Worm (Caenorhabditis elegans): Measurements from ENCODE around the gene F13A2.2.

Gene F13A2.2

DNA sequence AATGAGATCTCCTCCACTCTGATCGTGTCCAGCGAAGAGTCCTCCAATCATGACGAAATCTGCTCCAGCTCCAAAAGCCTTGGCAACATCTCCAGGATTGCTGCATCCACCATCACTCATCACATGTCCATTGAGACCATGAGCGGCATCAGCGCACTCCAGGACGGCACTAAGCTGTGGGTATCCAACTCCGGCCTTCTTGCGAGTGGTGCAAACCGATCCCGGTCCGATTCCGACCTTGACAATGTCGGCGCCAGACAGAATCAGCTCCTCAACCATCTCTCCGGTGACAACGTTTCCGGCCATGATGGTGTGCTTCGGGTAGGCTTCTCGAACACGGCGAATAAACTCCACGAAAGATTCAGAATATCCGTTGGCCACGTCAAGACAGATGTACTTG lies 13.9 kb downstream of the F13A2.2 start:
- TF ChIP-seq skn-1 (tag; optimal IDR thresholded peaks at IDR 0.05) = no peak
- peak; percentile 81 for TF ChIP-seq alr-1 (tag; optimal IDR thresholded peaks at IDR 0.05; ENCODE audit: borderline replicate concordance)

DNA sequence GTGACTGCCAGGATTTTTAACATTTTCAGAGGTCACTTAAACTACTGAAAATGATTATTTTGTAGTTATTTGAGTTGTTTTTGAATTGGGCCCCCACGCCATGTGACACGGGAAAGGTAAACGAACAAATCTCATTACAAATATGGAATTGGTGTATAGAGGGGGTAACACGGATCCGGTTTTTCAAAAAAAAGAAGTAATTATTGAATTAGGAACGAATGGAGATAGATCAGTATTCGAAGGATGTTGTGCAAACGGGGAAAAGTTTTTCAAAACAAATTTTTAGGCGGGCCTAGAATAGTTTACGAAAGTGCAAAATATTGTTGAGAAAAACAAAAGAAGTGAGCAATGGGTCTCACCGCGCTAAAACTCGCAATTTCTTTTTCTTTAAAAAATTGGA lies 17.9 kb downstream of the F13A2.2 start, which contains the start of gene F32D1.11:
TSS of gene F32D1.11 (minus strand) at position 101 of the 400 bp plus-strand sequence.
- TF ChIP-seq pax-3 (tag; optimal IDR thresholded peaks at IDR 0.05) (no peak), ceh-82 (tag; optimal IDR thresholded peaks at IDR 0.05) (no peak), efl-1 (optimal IDR thresholded peaks at IDR 0.05) (no peak), efl-1 (GFP tag; optimal IDR thresholded peaks at IDR 0.05 in 1 of 2) (peak in 1 of 2 experiments; percentile 26), Y116A8C.19 (tag; optimal IDR thresholded peaks at IDR 0.05; ENCODE audit: borderline replicate concordance) (no peak), efl-3 (GFP tag; optimal IDR thresholded peaks at IDR 0.05) (no peak)

DNA sequence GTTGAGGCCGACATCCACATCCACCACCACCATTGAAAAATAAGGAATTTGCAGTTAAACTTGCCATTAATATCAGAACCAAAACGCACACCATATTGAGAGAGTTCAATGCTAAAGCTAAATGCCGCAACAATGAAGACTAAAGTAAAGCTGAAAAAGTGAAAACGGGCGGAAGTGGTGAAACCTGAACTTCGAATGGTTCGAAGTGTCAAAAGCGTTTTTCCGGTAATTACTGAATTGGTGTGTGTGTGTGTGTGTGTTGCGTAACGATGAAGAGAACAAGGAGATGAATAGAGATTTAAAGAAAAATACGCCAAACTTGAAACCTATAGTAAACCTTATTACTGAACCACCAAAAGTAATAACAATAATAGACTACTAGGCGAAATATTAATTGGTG lies 19.9 kb downstream of the F13A2.2 start, which contains the start of gene grl-13:
TSS of gene grl-13 (minus strand) at position 101 of the 400 bp plus-strand sequence.
- TF ChIP-seq lir-3 (tag; optimal IDR thresholded peaks at IDR 0.05; ENCODE audit: poor library complexity) (no peak), unc-86 (tag; optimal IDR thresholded peaks at IDR 0.05) (no peak), pag-3 (tag; optimal IDR thresholded peaks at IDR 0.05; ENCODE audit: borderline replicate concordance, insufficient read depth) (no peak), nhr-20 (tag; optimal IDR thresholded peaks at IDR 0.05) (no peak), nhr-19 (GFP tag; conservative IDR thresholded peaks at IDR 0.05) (no peak), unc-98 (GFP tag; IDR thresholded peaks at IDR 0.05) (no peak), nhr-12 (tag; optimal IDR thresholded peaks at IDR 0.05) (no peak), lsy-2 (tag; optimal IDR thresholded peaks at IDR 0.05) (no peak), zip-4 (GFP tag; optimal IDR thresholded peaks at IDR 0.05) (no peak), nhr-85 (tag) (no peak), grh-1 (GFP tag; IDR thresholded peaks at IDR 0.05) (no peak), mab-9 (GFP tag; IDR thresholded peaks at IDR 0.05) (no peak), fkh-10 (GFP tag; optimal IDR thresholded peaks at IDR 0.05) (no peak), nhr-71 (tag; optimal IDR thresholded peaks at IDR 0.05) (no peak), snu-23 (GFP tag; optimal IDR thresholded peaks at IDR 0.05) (no peak), egl-27 (tag; optimal IDR thresholded peaks at IDR 0.05) (no peak), isw-1 (GFP tag; IDR thresholded peaks at IDR 0.05) (no peak)

DNA sequence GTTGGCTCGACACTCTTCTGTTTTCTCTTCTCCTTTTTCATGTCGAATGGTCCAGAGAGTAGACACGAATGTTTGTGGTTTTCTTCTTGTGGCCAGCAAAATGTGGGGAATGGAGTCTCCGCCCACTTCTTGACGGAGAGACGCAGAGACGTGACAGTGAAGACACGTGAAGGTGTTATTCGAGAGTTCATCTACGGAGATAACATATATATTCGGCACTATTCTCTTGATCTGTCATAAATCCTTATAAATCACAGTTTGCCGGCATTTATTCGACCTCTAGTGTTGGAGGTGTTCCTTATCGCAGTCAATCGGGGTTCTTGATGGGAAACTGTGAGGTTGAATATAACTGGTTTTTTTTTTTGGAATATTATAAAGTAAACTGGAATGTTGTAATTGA lies 22.9 kb downstream of the F13A2.2 start, which contains the start of gene F32D1.3:
TSS of gene F32D1.3 (minus strand) at position 65 of the 400 bp plus-strand sequence.
- TF ChIP-seq rnt-1 (tag; optimal IDR thresholded peaks at IDR 0.05) = no peak
- peak; percentile 12 for TF ChIP-seq blmp-1 (tag; optimal IDR thresholded peaks at IDR 0.05)

DNA sequence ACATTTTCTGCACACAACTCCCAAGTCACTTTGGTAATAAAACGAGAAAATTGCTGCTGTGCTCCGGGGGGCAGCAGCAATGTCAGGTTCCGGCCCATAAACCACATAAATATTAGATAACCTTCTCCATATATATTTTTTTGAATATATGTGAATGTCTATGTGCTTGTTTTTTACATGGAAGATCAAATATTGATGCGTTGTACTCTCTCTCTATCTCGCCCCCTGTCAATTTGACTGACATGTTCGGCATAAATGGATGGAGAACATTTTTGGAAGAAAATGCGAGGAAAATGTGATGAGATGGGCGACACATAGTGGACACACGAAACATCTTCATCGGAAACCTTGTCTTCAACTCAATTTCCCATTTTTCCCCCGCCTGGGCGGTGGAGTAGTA lies 24.4 kb downstream of the F13A2.2 start:
- TF ChIP-seq lin-14 (GFP tag; optimal IDR thresholded peaks at IDR 0.05) = peak; percentile 46
- TF ChIP-seq ztf-4 (tag; optimal IDR thresholded peaks at IDR 0.05) = no peak
- no peak for TF ChIP-seq nhr-84 (tag; optimal IDR thresholded peaks at IDR 0.05)

DNA sequence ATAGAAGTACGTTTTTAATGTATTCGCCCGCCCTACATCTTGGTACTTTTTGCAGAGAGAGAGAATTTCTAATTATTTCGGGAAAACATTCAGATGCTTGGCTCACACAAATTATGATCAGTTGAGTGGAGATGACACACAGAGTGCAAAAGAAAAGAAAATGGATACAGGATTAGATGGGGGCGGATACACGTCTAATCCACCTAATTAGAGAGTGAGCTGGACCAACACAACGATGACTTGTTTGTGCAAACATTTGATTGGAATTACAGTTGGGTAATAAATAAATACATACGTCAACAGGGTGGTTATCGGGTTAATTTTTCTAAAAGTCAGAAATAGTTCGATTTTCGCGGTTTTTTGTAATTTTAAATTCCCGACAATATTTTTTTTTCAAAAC lies 25.3 kb downstream of the F13A2.2 start:
- no peak for TF ChIP-seq jun-1 (tag; optimal IDR thresholded peaks at IDR 0.05)
- TF ChIP-seq lin-14 (GFP tag; optimal IDR thresholded peaks at IDR 0.05) = peak; percentile 37
- TF ChIP-seq ztf-4 (tag; optimal IDR thresholded peaks at IDR 0.05) = no peak
- peak; percentile 74 for TF ChIP-seq dsc-1 (tag; optimal IDR thresholded peaks at IDR 0.05)
- no peak for TF ChIP-seq zag-1 (tag; optimal IDR thresholded peaks at IDR 0.05)
- TF ChIP-seq xbp-1 (tag; optimal IDR thresholded peaks at IDR 0.05) = no peak
- no peak for TF ChIP-seq nhr-90 (tag; optimal IDR thresholded peaks at IDR 0.05; ENCODE audit: poor library complexity)
- no peak for TF ChIP-seq lsy-2 (tag; optimal IDR thresholded peaks at IDR 0.05)
- no peak for TF ChIP-seq pqm-1 (tag; optimal IDR thresholded peaks at IDR 0.05)
- no peak for TF ChIP-seq nhr-12 (tag; optimal IDR thresholded peaks at IDR 0.05)
- no peak for TF ChIP-seq zip-4 (GFP tag; optimal IDR thresholded peaks at IDR 0.05)
- no peak for TF ChIP-seq elt-3 (tag; optimal IDR thresholded peaks at IDR 0.05)
